Worm (Caenorhabditis elegans): ENCODE results near the gene ver-1.

The ver-1 gene

DNA sequence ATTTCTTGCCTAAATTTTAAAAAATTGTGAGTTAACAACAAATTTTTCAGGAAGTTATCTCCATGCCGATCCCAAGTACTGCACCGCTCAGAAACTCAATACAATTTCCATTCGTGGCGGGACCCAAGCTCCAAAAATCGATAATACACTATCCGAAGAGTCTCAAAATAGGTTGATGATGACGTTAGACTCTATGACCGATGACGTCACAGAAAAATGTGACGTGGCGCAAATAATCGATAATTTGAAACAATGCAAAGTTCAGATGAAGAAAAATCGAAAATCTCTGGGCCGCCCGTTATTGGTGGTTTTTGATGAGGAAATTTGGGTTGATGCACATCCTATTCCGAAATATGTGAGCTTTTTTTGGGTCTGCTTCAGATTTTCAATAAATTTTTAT lies 27.7 kb downstream of the ver-1 start:
- TF ChIP-seq efl-1 (optimal IDR thresholded peaks at IDR 0.05) = no peak
- peak in 1 of 2 experiments; percentile 64 for TF ChIP-seq efl-1 (GFP tag; optimal IDR thresholded peaks at IDR 0.05 in 1 of 2)
- no peak for TF ChIP-seq nhr-20 (tag; optimal IDR thresholded peaks at IDR 0.05)

DNA sequence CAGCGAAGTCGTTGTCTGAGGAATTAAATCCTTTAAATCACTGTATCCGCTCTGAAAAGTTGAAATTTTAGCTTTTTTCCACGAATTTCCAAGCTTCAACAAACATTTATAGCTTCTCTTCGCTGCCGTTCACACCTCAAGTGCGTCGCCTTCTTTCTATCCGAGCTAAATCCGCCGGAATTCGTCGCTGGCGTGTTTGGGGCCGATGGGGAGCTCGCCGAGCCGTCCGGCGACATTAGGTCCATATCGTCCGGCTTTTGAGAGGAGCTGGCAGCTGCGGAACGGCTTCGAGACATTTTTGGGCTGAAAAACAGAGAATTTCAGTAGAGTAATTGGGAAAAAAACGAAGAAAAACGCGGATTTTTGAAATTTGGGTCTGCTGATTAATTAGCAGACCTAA lies 31.2 kb downstream of the ver-1 start, which contains the start of gene mxl-2:
TSS of gene mxl-2 (minus strand) at position 303 of the 400 bp plus-strand sequence.
- no peak for TF ChIP-seq efl-1 (optimal IDR thresholded peaks at IDR 0.05)
- TF ChIP-seq efl-1 (GFP tag; optimal IDR thresholded peaks at IDR 0.05 in 1 of 2) = peak in 1 of 2 experiments; percentile 22
- no peak for TF ChIP-seq aly-2 (tag; optimal IDR thresholded peaks at IDR 0.05)

DNA sequence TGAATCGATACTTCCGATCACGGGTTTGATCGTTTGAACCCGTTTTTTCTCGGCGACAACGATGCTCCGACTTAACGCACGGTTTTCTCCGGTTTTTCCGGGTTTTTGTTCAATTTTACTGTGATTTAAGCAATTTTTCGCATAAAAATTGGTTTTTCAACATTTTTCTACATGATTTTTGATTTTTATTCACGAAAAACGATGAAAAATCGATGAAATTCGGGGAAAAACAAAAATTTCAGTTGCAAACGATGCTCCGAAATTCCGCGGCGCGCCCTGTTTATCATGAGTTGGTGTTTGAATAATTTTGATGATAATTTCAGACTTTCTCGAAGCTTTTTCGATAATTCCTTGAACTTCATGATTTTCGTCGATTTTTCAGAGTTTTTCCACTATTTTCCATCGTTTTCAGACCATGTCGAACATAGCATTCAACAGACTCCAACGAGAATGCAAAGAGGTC lies 31.8 kb downstream of the ver-1 start, which contains the start of gene ubc-20:
TSS of gene ubc-20 (plus strand) at position 413 of the 463 bp plus-strand sequence.
- TF ChIP-seq hlh-4 (tag; optimal IDR thresholded peaks at IDR 0.05) = no peak
- TF ChIP-seq fkh-4 (tag; optimal IDR thresholded peaks at IDR 0.05; ENCODE audit: borderline replicate concordance) = no peak
- peak; percentile 3 for TF ChIP-seq swsn-7 (tag; optimal IDR thresholded peaks at IDR 0.05)
- no peak for TF ChIP-seq lin-13 (GFP tag; optimal IDR thresholded peaks at IDR 0.05)
- TF ChIP-seq irx-1 (tag; optimal IDR thresholded peaks at IDR 0.05) = peak; percentile 38
- TF ChIP-seq efl-1 (optimal IDR thresholded peaks at IDR 0.05) = peak; percentile 12 to 39
- peak; percentile 20 to 34 for TF ChIP-seq efl-1 (GFP tag; optimal IDR thresholded peaks at IDR 0.05 in 1 of 2)
- peak; percentile 75 for TF ChIP-seq nhr-85 (tag)
- no peak for TF ChIP-seq ztf-4 (tag; optimal IDR thresholded peaks at IDR 0.05)
- no peak for TF ChIP-seq dsc-1 (tag; optimal IDR thresholded peaks at IDR 0.05)
- peak; percentile 17 to 61 for TF ChIP-seq lin-35 (GFP tag; optimal IDR thresholded peaks at IDR 0.05)
- TF ChIP-seq elt-2 (tag; optimal IDR thresholded peaks at IDR 0.05) = no peak
- peak; percentile 21 to 57 for TF ChIP-seq lsy-2 (tag; optimal IDR thresholded peaks at IDR 0.05)
- no peak for TF ChIP-seq sptf-1 (tag; optimal IDR thresholded peaks at IDR 0.05)
- TF ChIP-seq xbp-1 (tag; optimal IDR thresholded peaks at IDR 0.05) = peak; percentile 7
- no peak for TF ChIP-seq ceh-88 (GFP tag; IDR thresholded peaks at IDR 0.05)
- TF ChIP-seq blmp-1 (tag; optimal IDR thresholded peaks at IDR 0.05) = peak; percentile 12
- TF ChIP-seq nhr-47 (tag; optimal IDR thresholded peaks at IDR 0.05) = peak; percentile 39
- no peak for TF ChIP-seq nhr-11 (tag; optimal IDR thresholded peaks at IDR 0.05)
- no peak for TF ChIP-seq mdl-1 (tag; optimal IDR thresholded peaks at IDR 0.05)
- no peak for TF ChIP-seq nhr-19 (GFP tag; conservative IDR thresholded peaks at IDR 0.05)
- no peak for TF ChIP-seq fkh-8 (tag; optimal IDR thresholded peaks at IDR 0.05)
- no peak for TF ChIP-seq ets-5 (GFP tag; IDR thresholded peaks at IDR 0.05)
- peak in 2 of 3 experiments; percentile 24 to 50 for TF ChIP-seq dpl-1 (GFP tag; optimal IDR thresholded peaks at IDR 0.05)
- no peak for TF ChIP-seq sox-4 (tag; optimal IDR thresholded peaks at IDR 0.05)
- TF ChIP-seq egl-13 (tag; optimal IDR thresholded peaks at IDR 0.05) = no peak
- TF ChIP-seq nhr-71 (tag; optimal IDR thresholded peaks at IDR 0.05) = peak; percentile 38
- no peak for TF ChIP-seq nhr-76 (tag; optimal IDR thresholded peaks at IDR 0.05)
- TF ChIP-seq Y116A8C.19 (tag; optimal IDR thresholded peaks at IDR 0.05; ENCODE audit: borderline replicate concordance) = no peak
- TF ChIP-seq C34B4.2 (tag; optimal IDR thresholded peaks at IDR 0.05) = no peak
- no peak for TF ChIP-seq nhr-90 (tag; optimal IDR thresholded peaks at IDR 0.05; ENCODE audit: poor library complexity)
- TF ChIP-seq hlh-17 (GFP tag; optimal IDR thresholded peaks at IDR 0.05; ENCODE audit: borderline replicate concordance) = no peak
- TF ChIP-seq tbx-2 (tag; optimal IDR thresholded peaks at IDR 0.05) = peak; percentile 22
- no peak for TF ChIP-seq grh-1 (GFP tag; IDR thresholded peaks at IDR 0.05)
- no peak for TF ChIP-seq C04F5.9 (tag; optimal IDR thresholded peaks at IDR 0.05)
- TF ChIP-seq C16A3.4 (tag; optimal IDR thresholded peaks at IDR 0.05) = peak; percentile 22
- TF ChIP-seq lin-15B (tag; optimal IDR thresholded peaks at IDR 0.05) = no peak
- TF ChIP-seq nhr-28 (tag; optimal IDR thresholded peaks at IDR 0.05) = no peak
- TF ChIP-seq ama-1 (optimal IDR thresholded peaks at IDR 0.05) = no peak
- no peak for TF ChIP-seq ztf-11 (tag; optimal IDR thresholded peaks at IDR 0.05)
- no peak for TF ChIP-seq F16B12.6 (tag; optimal IDR thresholded peaks at IDR 0.05)
- no peak for TF ChIP-seq hpl-2 (GFP tag; optimal IDR thresholded peaks at IDR 0.05)
- TF ChIP-seq skn-1 (tag; optimal IDR thresholded peaks at IDR 0.05) = peak; percentile 74
- TF ChIP-seq snu-23 (GFP tag; optimal IDR thresholded peaks at IDR 0.05) = peak; percentile 48
- no peak for TF ChIP-seq pqm-1 (tag; optimal IDR thresholded peaks at IDR 0.05)
- no peak for TF ChIP-seq alr-1 (tag; optimal IDR thresholded peaks at IDR 0.05; ENCODE audit: borderline replicate concordance)
